Fruit fly (Drosophila melanogaster) whole organism, embryonic: Measurements from ENCODE around the gene BthD.

Experiments used
- CG10543 ChIP-seq: fragments of 200-800 bp; sonication (Bioruptor generic); optimal IDR thresholded peaks from 3 replicates; lab custom pipeline; 2017; ENCODE audit warnings: missing biosample characterization, mild to moderate bottlenecking, missing genetic modification characterization, moderate library complexity
- CG10979 ChIP-seq: fragments of 200-800 bp; sonication (Bioruptor generic); optimal IDR thresholded peaks from 2 replicates; lab custom pipeline; 2018; ENCODE audit warnings: missing biosample characterization, mild to moderate bottlenecking, missing genetic modification characterization, moderate library complexity
- CG12104 ChIP-seq: fragments of 200-800 bp; sonication (Bioruptor generic); optimal IDR thresholded peaks from 3 replicates; lab custom pipeline; 2016; ENCODE audit warnings: missing biosample characterization, missing genetic modification characterization
- CG15073 ChIP-seq: fragments of 200-800 bp; sonication (Bioruptor generic); optimal IDR thresholded peaks from 2 replicates; lab custom pipeline; 2016; ENCODE audit warnings: missing biosample characterization, missing genetic modification characterization
- CG1602 ChIP-seq: fragments of 200-800 bp; sonication (Bioruptor generic); optimal IDR thresholded peaks from 3 replicates; lab custom pipeline; 2016; ENCODE audit warnings: missing biosample characterization, missing genetic modification characterization
- CG16779 ChIP-seq: fragments of 200-800 bp; sonication (Bioruptor generic); IDR thresholded peaks from 2 replicates; pipeline ENCODE4 v1.3.6; 2022; ENCODE audit warnings: missing biosample characterization, missing genetic modification characterization
- CG17359 ChIP-seq: fragments of 200-800 bp; sonication (Bioruptor generic); optimal IDR thresholded peaks from 3 replicates; lab custom pipeline; 2018; ENCODE audit warnings: missing biosample characterization, mild to moderate bottlenecking, missing genetic modification characterization, moderate library complexity
- CG17385 ChIP-seq: fragments of 200-800 bp; sonication (Bioruptor generic); optimal IDR thresholded peaks from 3 replicates; lab custom pipeline; 2018; ENCODE audit warnings: missing biosample characterization, mild to moderate bottlenecking, missing genetic modification characterization
- CG34376 ChIP-seq: fragments of 200-800 bp; sonication (Bioruptor generic); optimal IDR thresholded peaks from 2 replicates; lab custom pipeline; 2018; ENCODE audit warnings: missing biosample characterization, mild to moderate bottlenecking, missing genetic modification characterization
- CG7372 ChIP-seq: fragments of 200-800 bp; sonication (Bioruptor generic); IDR thresholded peaks from 2 replicates; pipeline ENCODE4 v1.3.6; 2022; ENCODE audit warnings: missing biosample characterization, missing genetic modification characterization
- CG7556 ChIP-seq: fragments of 200-800 bp; sonication (Bioruptor generic); optimal IDR thresholded peaks from 2 replicates; lab custom pipeline; 2017; ENCODE audit warnings: missing biosample characterization, mild to moderate bottlenecking, missing genetic modification characterization
- CG7987 ChIP-seq: fragments of 200-800 bp; sonication (Bioruptor generic); optimal IDR thresholded peaks from 2 replicates; lab custom pipeline; 2018; ENCODE audit warnings: missing biosample characterization, mild to moderate bottlenecking, missing genetic modification characterization, moderate library complexity
- CG8765 ChIP-seq: fragments of 200-800 bp; sonication (Bioruptor generic); IDR thresholded peaks from 2 replicates; pipeline ENCODE4 v1.3.6; 2022; ENCODE audit warnings: missing biosample characterization, missing genetic modification characterization
- D19B ChIP-seq: fragments of 200-800 bp; sonication (Bioruptor generic); optimal IDR thresholded peaks from 2 replicates; lab custom pipeline; 2017; ENCODE audit warnings: missing biosample characterization, mild to moderate bottlenecking, missing genetic modification characterization
- Dbx ChIP-seq: fragments of 200-800 bp; sonication (Bioruptor generic); IDR thresholded peaks from 3 replicates; pipeline ENCODE4 v1.3.6; 2022; ENCODE audit warnings: missing biosample characterization, missing genetic modification characterization
- GATAe ChIP-seq: fragments of 200-800 bp; sonication (Bioruptor generic); conservative IDR thresholded peaks from 2 replicates; pipeline ENCODE4 v1.3.6; 2022; ENCODE audit warnings: missing biosample characterization, missing genetic modification characterization
- Hmr ChIP-seq: fragments of 200-800 bp; sonication (Bioruptor generic); optimal IDR thresholded peaks from 3 replicates; lab custom pipeline; 2017; ENCODE audit warnings: mild to moderate bottlenecking, missing biosample characterization, missing genetic modification reagents, missing genetic modification characterization
- Hsf ChIP-seq: fragments of 200-800 bp; sonication (Bioruptor generic); optimal IDR thresholded peaks from 3 replicates; lab custom pipeline; 2016; ENCODE audit warnings: missing biosample characterization, missing genetic modification characterization
- Lpt ChIP-seq: fragments of >200 bp; optimal IDR thresholded peaks from 2 replicates; lab custom pipeline; 2018; ENCODE audit warnings: missing biosample characterization, missing genetic modification characterization
- Med ChIP-seq: fragments of 200-800 bp; sonication (Bioruptor generic); peaks from one replicate; lab custom pipeline; 2016; ENCODE audit warnings: missing biosample characterization, missing genetic modification characterization, mild to moderate bottlenecking, inconsistent platforms, moderate library complexity
- Mrtf ChIP-seq: fragments of 200-800 bp; sonication (Bioruptor generic); IDR thresholded peaks from 3 replicates; pipeline ENCODE4 v1.3.6; 2022; ENCODE audit warnings: missing biosample characterization, missing genetic modification characterization
- Myb ChIP-seq: fragments of 200-800 bp; sonication (Bioruptor generic); optimal IDR thresholded peaks from 2 replicates; lab custom pipeline; 2016; ENCODE audit warnings: missing biosample characterization, missing genetic modification characterization
- Pdp1 ChIP-seq, 2 experiments: fragments of 200-800 bp; sonication (Bioruptor generic); optimal IDR thresholded peaks; 3 replicates each; lab custom pipeline; 2016; ENCODE audit warnings: missing biosample characterization in 2 of 2, missing genetic modification characterization in 2 of 2, mild to moderate bottlenecking in 1 of 2, moderate library complexity in 1 of 2
- Trl ChIP-seq, 3 experiments: fragments of >200 bp in 2 of 3; fragments of 200-800 bp in 1 of 3; sonication (Bioruptor generic) in 1 of 3; optimal IDR thresholded peaks; 2 replicates in 1 of 3; 3 replicates in 2 of 3; lab custom pipeline; 2016 to 2017; ENCODE audit warnings: missing biosample characterization in 1 of 3, missing genetic modification characterization in 1 of 3
- Usf ChIP-seq: fragments of 200-800 bp; sonication (Bioruptor generic); optimal IDR thresholded peaks from 2 replicates; lab custom pipeline; 2017; ENCODE audit warnings: missing genotype, missing biosample characterization, missing genetic modification characterization
- bigmax ChIP-seq: fragments of 200-800 bp; sonication (Bioruptor generic); optimal IDR thresholded peaks from 2 replicates; lab custom pipeline; 2018; ENCODE audit warnings: missing biosample characterization, mild to moderate bottlenecking, missing genetic modification characterization
- chinmo ChIP-seq: fragments of 200-800 bp; sonication (Bioruptor generic); IDR thresholded peaks from 4 replicates; pipeline ENCODE4 v1.3.6; 2022; ENCODE audit warnings: missing biosample characterization, missing genetic modification characterization; ENCODE audit not compliant: partially characterized antibody
- corto ChIP-seq: fragments of 200-800 bp; sonication (Bioruptor generic); optimal IDR thresholded peaks from 2 replicates; lab custom pipeline; 2016; ENCODE audit warnings: missing biosample characterization, mild to moderate bottlenecking, missing genetic modification characterization, moderate library complexity
- crol ChIP-seq: fragments of 200-800 bp; sonication (Bioruptor generic); IDR thresholded peaks from 2 replicates; pipeline ENCODE4 v1.3.6; 2022; ENCODE audit warnings: missing biosample characterization, missing genetic modification characterization
- cwo ChIP-seq: fragments of 200-800 bp; sonication (Bioruptor generic); optimal IDR thresholded peaks from 3 replicates; lab custom pipeline; 2017; ENCODE audit warnings: missing biosample characterization, missing genetic modification characterization, mild to moderate bottlenecking, moderate library complexity, missing genetic modification reagents
- dimm ChIP-seq: fragments of 200-800 bp; sonication (Bioruptor generic); IDR thresholded peaks from 2 replicates; pipeline ENCODE4 v1.3.6; 2022; ENCODE audit warnings: missing biosample characterization, missing genetic modification characterization
- dysf ChIP-seq: fragments of 200-800 bp; sonication (Bioruptor generic); IDR thresholded peaks from 3 replicates; pipeline ENCODE4 v1.3.6; 2022; ENCODE audit warnings: missing biosample characterization, missing genetic modification characterization
- exex ChIP-seq: fragments of 200-800 bp; sonication (Bioruptor generic); optimal IDR thresholded peaks from 4 replicates; lab custom pipeline; 2018; ENCODE audit warnings: missing biosample characterization, mild to moderate bottlenecking, missing genetic modification characterization, moderate library complexity
- fu2 ChIP-seq: fragments of 200-800 bp; sonication (Bioruptor generic); optimal IDR thresholded peaks from 2 replicates; lab custom pipeline; 2016; ENCODE audit warnings: missing biosample characterization, missing genetic modification characterization
- grn ChIP-seq: fragments of 200-800 bp; sonication (Bioruptor generic); optimal IDR thresholded peaks from 3 replicates; lab custom pipeline; 2017; ENCODE audit warnings: missing biosample characterization, missing genetic modification characterization
- kni ChIP-seq: fragments of 200-800 bp; sonication (Bioruptor generic); optimal IDR thresholded peaks from 3 replicates; lab custom pipeline; 2017; ENCODE audit warnings: mild to moderate bottlenecking, missing biosample characterization, missing genetic modification reagents, missing genetic modification characterization
- lab ChIP-seq: fragments of 200-800 bp; sonication (Bioruptor generic); optimal IDR thresholded peaks from 3 replicates; lab custom pipeline; 2017; ENCODE audit warnings: missing biosample characterization, missing genetic modification characterization, mild to moderate bottlenecking, moderate library complexity, missing genetic modification reagents
- mirr ChIP-seq: fragments of 200-800 bp; sonication (Bioruptor generic); optimal IDR thresholded peaks from 3 replicates; lab custom pipeline; 2018; ENCODE audit warnings: missing biosample characterization, mild to moderate bottlenecking, missing genetic modification characterization
- nerfin-2 ChIP-seq: fragments of 200-800 bp; sonication (Bioruptor generic); IDR thresholded peaks from 2 replicates; pipeline ENCODE4 v1.3.6; 2022; ENCODE audit warnings: missing biosample characterization, missing genetic modification characterization; ENCODE audit not compliant: partially characterized antibody
- rib ChIP-seq: fragments of 200-800 bp; sonication (Bioruptor generic); IDR thresholded peaks from 2 replicates; pipeline ENCODE4 v1.3.6; 2022; ENCODE audit warnings: missing biosample characterization, missing genetic modification characterization
- row ChIP-seq: fragments of 200-800 bp; sonication (Bioruptor generic); IDR thresholded peaks from 3 replicates; pipeline ENCODE4 v1.3.6; 2022; ENCODE audit warnings: missing biosample characterization, missing genetic modification characterization
- sd ChIP-seq: fragments of 200-800 bp; sonication (Bioruptor generic); optimal IDR thresholded peaks from 3 replicates; lab custom pipeline; 2018; ENCODE audit warnings: missing biosample characterization, mild to moderate bottlenecking, missing genetic modification characterization, moderate library complexity
- sug ChIP-seq: fragments of 200-800 bp; optimal IDR thresholded peaks from 2 replicates; lab custom pipeline; 2019; ENCODE audit warnings: missing biosample characterization, mild to moderate bottlenecking, missing genetic modification characterization, moderate library complexity

BthD gene

dm6 chrX:13635000-13635368 is 23.1 kb downstream of the BthD start:
- peak; percentile 87 for TF ChIP-seq cwo (GFP tag; lab: Kevin White, UChicago)
- peak; percentile 5 for TF ChIP-seq corto (GFP tag; lab: Kevin White, UChicago)
- TF ChIP-seq Usf = no peak
- TF ChIP-seq CG16779 (GFP tag; lab: Robert Waterston, UW) = no peak
- TF ChIP-seq CG7987 (GFP tag; lab: Kevin White, UChicago) = peak; percentile 57
- TF ChIP-seq, all 482 proteins: peak for 3

- TF ChIP-seq Hmr (GFP tag; lab: Kevin White, UChicago) (peak; percentile 24), Dbx (0 out of 3 replicates have a peak, but pooled peaks have one; percentile 22), CG17385 (GFP tag; lab: Kevin White, UChicago) (peak; percentile 19), CG34376 (GFP tag; lab: Kevin White, UChicago) (peak; percentile 73), cwo (GFP tag; lab: Kevin White, UChicago) (peak; percentile 44), CG15073 (no peak), Trl (optimal IDR thresholded peaks at IDR 0.05; lab: Kevin White, UChicago) (peak; percentile 12 to 43), Trl (GFP tag; optimal IDR thresholded peaks at IDR 0.05; lab: Kevin White, UChicago) (no peak), chinmo (GFP tag; lab: Robert Waterston, UW) (no peak), grn (GFP tag; lab: Kevin White, UChicago) (peak; percentile 16), sd (tag; lab: Kevin White, UChicago) (peak; percentile 41), mirr (GFP tag; lab: Kevin White, UChicago) (peak; percentile 71), CG10543 (peak; percentile 36), rib (GFP tag; lab: Robert Waterston, UW) (0 out of 2 replicates have a peak, but pooled peaks have one; percentile 24), CG17359 (tag; lab: Kevin White, UChicago) (no peak), GATAe (peak; percentile 52), fu2 (GFP tag; lab: Kevin White, UChicago) (no peak), crol (GFP tag; lab: Robert Waterston, UW) (peak; percentile 68), Myb (GFP tag; lab: Kevin White, UChicago) (no peak), CG1602 (GFP tag; lab: Kevin White, UChicago) (no peak), D19B (no peak), Hsf (no peak), nerfin-2 (GFP tag; lab: Robert Waterston, UW) (0 out of 2 replicates have a peak, but pooled peaks have one; percentile 5), kni (GFP tag; lab: Kevin White, UChicago) (no peak), lab (GFP tag; lab: Kevin White, UChicago) (no peak), exex (tag; lab: Kevin White, UChicago) (peak; percentile 87), Lpt (GFP tag; lab: Kevin White, UChicago) (no peak), sug (tag; lab: Kevin White, UChicago) (peak; percentile 98), row (no peak)
These were observed 24.9 kb downstream of the BthD start for dm6 chrX:13636810-13637209.

- TF ChIP-seq CG7372 (GFP tag; lab: Robert Waterston, UW) (peak; percentile 80), CG7556 (no peak), CG7987 (GFP tag; lab: Kevin White, UChicago) (peak; percentile 61), CG8765 (no peak), Pdp1 (GFP tag; optimal IDR thresholded peaks at IDR 0.05; lab: Kevin White, UChicago) (peak in 1 of 2 experiments; percentile 75), Med (GFP tag; lab: Kevin White, UChicago) (peak; percentile 46), CG10979 (tag; lab: Kevin White, UChicago) (no peak), dimm (GFP tag; lab: Robert Waterston, UW) (no peak), CG12104 (no peak), chinmo (GFP tag; lab: Robert Waterston, UW) (0 out of 4 replicates have a peak, but pooled peaks have one; percentile 55), dysf (GFP tag; lab: Robert Waterston, UW) (no peak), bigmax (GFP tag; lab: Kevin White, UChicago) (no peak), Mrtf (GFP tag; lab: Robert Waterston, UW) (no peak)
These were observed 25.7 kb downstream of the BthD start for dm6 chrX:13637588-13637987.
